Fruit fly (Drosophila melanogaster): ENCODE results near the gene Fas1.

dm6 chr3R:16614241-16614640 lies 10.8 kb upstream of the Fas1 start, which contains the start of gene CG10340:
- TF ChIP-seq CG5204 (GFP tag; optimal IDR thresholded peaks at IDR 0.05) = no peak
- TF ChIP-seq CG12768 (GFP tag; optimal IDR thresholded peaks at IDR 0.05) = no peak
- TF ChIP-seq CG14711 (tag; optimal IDR thresholded peaks at IDR 0.05) = no peak
